Worm (Caenorhabditis elegans): ENCODE data around the gene tyr-2.

tyr-2 gene

ce11 chrIII:13743922-13744321 lies at the start of gene tyr-2:
Gene tyr-2 (plus strand): TSS chrIII:13744222.
- TF ChIP-seq unc-86 (tag; optimal IDR thresholded peaks at IDR 0.05): no peak
- no peak for TF ChIP-seq sox-4 (tag; optimal IDR thresholded peaks at IDR 0.05)
- no peak for TF ChIP-seq nhr-237 (tag; optimal IDR thresholded peaks at IDR 0.05)
- TF ChIP-seq skn-1 (tag; optimal IDR thresholded peaks at IDR 0.05): no peak
- TF ChIP-seq fkh-8 (tag; optimal IDR thresholded peaks at IDR 0.05): no peak
- TF ChIP-seq ets-5 (GFP tag; IDR thresholded peaks at IDR 0.05): no peak
- no peak for TF ChIP-seq ceh-88 (GFP tag; IDR thresholded peaks at IDR 0.05)
- no peak for TF ChIP-seq pqm-1 (tag; optimal IDR thresholded peaks at IDR 0.05)
- TF ChIP-seq efl-3 (GFP tag; optimal IDR thresholded peaks at IDR 0.05): no peak
- no peak for TF ChIP-seq fkh-10 (GFP tag; optimal IDR thresholded peaks at IDR 0.05)
- no peak for TF ChIP-seq fos-1 (tag; optimal IDR thresholded peaks at IDR 0.05)
- TF ChIP-seq unc-30 (tag; optimal IDR thresholded peaks at IDR 0.05): no peak
- no peak for TF ChIP-seq Y116A8C.19 (tag; optimal IDR thresholded peaks at IDR 0.05; ENCODE audit: borderline replicate concordance)
- no peak for TF ChIP-seq nhr-77 (tag; optimal IDR thresholded peaks at IDR 0.05)

ce11 chrIII:13695588-13695987 lies 48.4 kb upstream of the tyr-2 start:
- TF ChIP-seq blmp-1 (tag; optimal IDR thresholded peaks at IDR 0.05) (peak; percentile 99), ceh-88 (GFP tag; IDR thresholded peaks at IDR 0.05) (no peak), efl-1 (optimal IDR thresholded peaks at IDR 0.05) (no peak), efl-1 (GFP tag; optimal IDR thresholded peaks at IDR 0.05 in 1 of 2) (peak in 1 of 2 experiments; percentile 35)

DNA sequence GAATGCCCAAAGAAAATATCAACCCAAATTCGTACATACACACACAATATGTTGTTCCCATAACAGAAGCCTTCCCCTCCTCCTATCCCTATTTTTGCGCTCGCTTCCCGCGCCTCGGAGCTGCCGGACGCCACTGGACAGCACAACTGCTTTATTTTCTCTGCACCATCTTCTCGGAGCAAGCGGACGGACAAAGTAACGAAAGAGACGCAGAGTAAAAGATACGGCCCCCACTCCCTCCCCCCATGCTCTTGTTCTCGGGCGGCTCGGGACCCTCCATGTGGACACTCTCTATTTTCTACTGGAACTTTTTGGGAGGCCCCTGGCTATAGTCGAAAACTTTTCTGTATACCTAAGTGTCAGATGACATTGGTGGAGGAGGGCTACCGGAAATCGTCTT lies 46.2 kb upstream of the tyr-2 start:
- TF ChIP-seq egl-13 (tag; optimal IDR thresholded peaks at IDR 0.05): no peak
- TF ChIP-seq lin-14 (GFP tag; optimal IDR thresholded peaks at IDR 0.05): peak; percentile 82
- TF ChIP-seq lsy-2 (tag; optimal IDR thresholded peaks at IDR 0.05): peak in 1 of 2 experiments; percentile 23
- no peak for TF ChIP-seq nhr-11 (tag; optimal IDR thresholded peaks at IDR 0.05)
- TF ChIP-seq efl-1 (optimal IDR thresholded peaks at IDR 0.05): peak in 1 of 2 experiments; percentile 2
- peak in 1 of 2 experiments; percentile 89 for TF ChIP-seq efl-1 (GFP tag; optimal IDR thresholded peaks at IDR 0.05 in 1 of 2)
- peak; percentile 35 for TF ChIP-seq nhr-47 (tag; optimal IDR thresholded peaks at IDR 0.05)
- no peak for TF ChIP-seq ceh-88 (GFP tag; IDR thresholded peaks at IDR 0.05)
- peak; percentile 9 for TF ChIP-seq dsc-1 (tag; optimal IDR thresholded peaks at IDR 0.05)
- no peak for TF ChIP-seq lin-39 (tag; optimal IDR thresholded peaks at IDR 0.05)
- peak in 1 of 3 experiments; percentile 0 for TF ChIP-seq dpl-1 (GFP tag; optimal IDR thresholded peaks at IDR 0.05)
- peak; percentile 29 for TF ChIP-seq snu-23 (GFP tag; optimal IDR thresholded peaks at IDR 0.05)
- peak; percentile 34 for TF ChIP-seq swsn-7 (tag; optimal IDR thresholded peaks at IDR 0.05)
- peak; percentile 29 for TF ChIP-seq tbx-2 (tag; optimal IDR thresholded peaks at IDR 0.05)
- TF ChIP-seq ztf-11 (tag; optimal IDR thresholded peaks at IDR 0.05): peak in 1 of 2 experiments; percentile 16
- peak; percentile 36 for TF ChIP-seq nhr-71 (tag; optimal IDR thresholded peaks at IDR 0.05)
- no peak for TF ChIP-seq blmp-1 (tag; optimal IDR thresholded peaks at IDR 0.05)

DNA sequence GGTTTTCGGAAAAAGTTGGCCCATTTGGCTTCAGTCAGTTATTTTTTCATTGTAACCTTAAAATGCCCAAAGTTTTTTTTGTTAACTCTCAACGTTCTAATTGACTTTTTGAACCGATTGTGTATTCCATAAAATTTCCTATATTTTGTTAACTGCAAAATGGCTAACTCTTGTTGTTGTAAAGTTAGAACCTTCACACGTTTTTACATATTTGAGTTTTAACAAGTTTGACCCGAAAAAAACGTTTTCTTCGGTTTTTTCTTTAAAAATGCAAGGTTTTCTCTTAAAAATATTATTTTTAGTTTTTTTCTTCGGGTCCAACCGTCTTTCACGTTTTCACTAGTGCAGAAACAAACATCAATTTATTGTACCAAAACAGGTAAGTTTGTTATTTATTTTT lies 42.3 kb upstream of the tyr-2 start, which contains the start of gene lit-1:
lit-1 (plus strand) TSS at position 301 of the 400 bp plus-strand sequence.
- TF ChIP-seq hlh-4 (tag; optimal IDR thresholded peaks at IDR 0.05) (no peak), nhr-84 (tag; optimal IDR thresholded peaks at IDR 0.05) (no peak), aha-1 (tag; optimal IDR thresholded peaks at IDR 0.05) (no peak), alr-1 (tag; optimal IDR thresholded peaks at IDR 0.05; ENCODE audit: borderline replicate concordance) (no peak)

DNA sequence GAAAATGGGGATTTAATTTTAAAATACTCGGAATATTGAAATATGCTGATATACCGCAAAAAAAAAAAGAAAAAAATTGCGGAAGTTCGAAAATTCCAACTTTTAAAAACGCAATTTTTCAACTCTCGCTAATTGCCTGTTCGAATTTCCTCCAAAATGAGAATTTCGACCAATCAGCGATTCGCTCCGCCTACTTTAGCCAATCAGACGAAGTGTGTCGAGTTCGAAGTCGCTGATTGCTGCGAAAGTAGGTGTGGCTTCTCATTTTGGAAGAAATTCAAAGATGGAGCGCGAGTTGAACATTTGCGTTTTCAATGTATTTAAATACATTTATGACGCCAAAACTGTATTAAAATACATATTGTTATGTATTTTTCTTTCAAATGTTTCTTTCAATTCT lies 35.6 kb upstream of the tyr-2 start:
- no peak for TF ChIP-seq lin-13 (GFP tag; optimal IDR thresholded peaks at IDR 0.05)
- no peak for TF ChIP-seq nhr-11 (tag; optimal IDR thresholded peaks at IDR 0.05)
- no peak for TF ChIP-seq grh-1 (GFP tag; IDR thresholded peaks at IDR 0.05)
- no peak for TF ChIP-seq Y116A8C.19 (tag; optimal IDR thresholded peaks at IDR 0.05; ENCODE audit: borderline replicate concordance)
- TF ChIP-seq skn-1 (tag; optimal IDR thresholded peaks at IDR 0.05): no peak
- TF ChIP-seq lin-15B (tag; optimal IDR thresholded peaks at IDR 0.05): no peak
- TF ChIP-seq mab-9 (GFP tag; IDR thresholded peaks at IDR 0.05): no peak
- TF ChIP-seq ztf-11 (tag; optimal IDR thresholded peaks at IDR 0.05): no peak
- TF ChIP-seq efl-1 (optimal IDR thresholded peaks at IDR 0.05): no peak
- TF ChIP-seq efl-1 (GFP tag; optimal IDR thresholded peaks at IDR 0.05 in 1 of 2): peak in 1 of 2 experiments; percentile 11
